Fruit fly (Drosophila melanogaster): ENCODE data around the gene CG33271.

CG33271 gene

DNA sequence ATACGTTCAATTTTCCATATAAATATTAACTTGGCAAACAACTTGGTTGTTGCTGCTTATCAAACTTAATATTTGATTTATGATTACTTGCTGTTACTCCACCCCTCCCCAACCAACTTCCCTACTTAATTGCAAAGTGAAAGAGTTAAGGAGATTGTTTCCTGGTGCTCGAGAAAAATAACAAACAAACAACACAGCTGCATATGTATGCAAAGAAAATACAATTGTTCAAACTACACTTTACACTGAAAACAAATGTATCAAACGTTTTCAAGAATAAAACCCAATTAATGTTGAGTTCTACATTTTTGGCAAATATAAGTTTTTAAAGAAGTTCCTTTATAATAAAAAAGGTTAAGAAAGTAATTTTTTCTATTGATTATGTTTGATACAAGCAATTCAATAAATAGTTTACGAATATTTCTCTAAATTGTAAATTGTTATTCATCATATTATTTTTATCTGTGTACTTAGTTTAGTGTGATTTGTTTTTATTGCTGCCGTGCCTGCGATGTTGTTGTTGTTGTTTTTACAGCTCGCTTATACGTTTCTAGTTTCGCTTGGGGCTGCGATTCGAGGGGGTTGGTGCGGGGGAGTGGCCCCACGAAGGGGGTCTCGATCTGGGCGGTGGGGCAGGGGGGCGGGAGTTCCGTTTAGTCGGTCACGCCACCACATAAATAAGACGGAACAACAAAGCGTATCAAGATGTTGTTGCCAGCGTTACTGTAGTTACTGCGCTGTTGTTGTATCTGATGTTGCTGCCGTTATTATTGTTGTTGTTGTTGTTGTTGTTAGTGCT is 21.4 kb downstream of the CG33271 start (continued):
- TF ChIP-seq CG31441 (GFP tag; IDR thresholded peaks at IDR 0.05) (peak; percentile 90), vfl (GFP tag; optimal IDR thresholded peaks at IDR 0.05) (no peak), onecut (GFP tag; IDR thresholded peaks at IDR 0.05) (peak; percentile 38; the same call in 1 of the 2 replicates), Rfx (GFP tag; IDR thresholded peaks at IDR 0.05) (peak; percentile 46; the same call in 1 of the 2 replicates), Fer2 (tag; optimal IDR thresholded peaks at IDR 0.05) (peak; percentile 50), tio (GFP tag; optimal IDR thresholded peaks at IDR 0.05) (peak; percentile 67), Aef1 (GFP tag; IDR thresholded peaks at IDR 0.05) (0 out of 3 replicates have a peak, but pooled peaks have one; percentile 36), CG3281 (GFP tag; optimal IDR thresholded peaks at IDR 0.05) (peak; percentile 69), eyg (GFP tag; optimal IDR thresholded peaks at IDR 0.05) (no peak), ato (GFP tag; IDR thresholded peaks at IDR 0.05; ENCODE audit: partially characterized antibody) (no peak), CG4404 (GFP tag; IDR thresholded peaks at IDR 0.05) (no peak), run (tag; optimal IDR thresholded peaks at IDR 0.05) (peak; percentile 46), CG7271 (tag; optimal IDR thresholded peaks at IDR 0.05) (no peak), CG1792 (GFP tag; optimal IDR thresholded peaks at IDR 0.05) (peak; percentile 35), B-H2 (GFP tag; optimal IDR thresholded peaks at IDR 0.05) (peak; percentile 27), tup (GFP tag; optimal IDR thresholded peaks at IDR 0.05) (no peak), D (optimal IDR thresholded peaks at IDR 0.05) (no peak), D (GFP tag; optimal IDR thresholded peaks at IDR 0.05) (peak; percentile 71), bcd (GFP tag; optimal IDR thresholded peaks at IDR 0.05) (peak; percentile 58), Bgb (GFP tag; IDR thresholded peaks at IDR 0.05; ENCODE audit: partially characterized antibody) (peak; percentile 51; the same call in 1 of the 2 replicates), CG14667 (GFP tag; IDR thresholded peaks at IDR 0.05) (peak; percentile 55; the same call in 1 of the 2 replicates), CG12744 (GFP tag; optimal IDR thresholded peaks at IDR 0.05) (peak; percentile 20), so (GFP tag; IDR thresholded peaks at IDR 0.05) (peak; percentile 51; the same call in 1 of the 3 replicates), CG15514 (GFP tag; optimal IDR thresholded peaks at IDR 0.05) (peak; percentile 9), Camta (GFP tag; optimal IDR thresholded peaks at IDR 0.05) (peak; percentile 70), CG33213 (GFP tag; optimal IDR thresholded peaks at IDR 0.05) (peak; percentile 41), cas (GFP tag; IDR thresholded peaks at IDR 0.05) (no peak), CG3995 (GFP tag; optimal IDR thresholded peaks at IDR 0.05) (no peak), jing (GFP tag; optimal IDR thresholded peaks at IDR 0.05) (no peak), CG8388 (GFP tag; optimal IDR thresholded peaks at IDR 0.05) (peak; percentile 76), lola (GFP tag; optimal IDR thresholded peaks at IDR 0.05) (peak in 1 of 3 experiments; percentile 85), sug (tag; optimal IDR thresholded peaks at IDR 0.05) (peak; percentile 76), CG31388 (GFP tag; optimal IDR thresholded peaks at IDR 0.05) (no peak), al (GFP tag; IDR thresholded peaks at IDR 0.05) (no peak), CG3726 (GFP tag; IDR thresholded peaks at IDR 0.05) (no peak; the same call in 2 of the 3 replicates), crol (GFP tag; IDR thresholded peaks at IDR 0.05) (peak; percentile 99), pan (optimal IDR thresholded peaks at IDR 0.05) (no peak), pan (GFP tag; optimal IDR thresholded peaks at IDR 0.05 in 1 of 2, IDR thresholded peaks at IDR 0.05 in 1 of 2) (peak in 1 of 2 experiments; percentile 58), CG17568 (GFP tag; optimal IDR thresholded peaks at IDR 0.05) (peak; percentile 49), HmgD (GFP tag; optimal IDR thresholded peaks at IDR 0.05) (no peak), CG11456 (GFP tag; IDR thresholded peaks at IDR 0.05) (no peak), CG12219 (GFP tag; optimal IDR thresholded peaks at IDR 0.05) (no peak), ttk (GFP tag; IDR thresholded peaks at IDR 0.05) (peak; percentile 46; the same call in 1 of the 2 replicates), Sry-δ (GFP tag; optimal IDR thresholded peaks at IDR 0.05) (peak; percentile 18), lab (GFP tag; optimal IDR thresholded peaks at IDR 0.05) (peak; percentile 72), gce (GFP tag; IDR thresholded peaks at IDR 0.05) (peak; percentile 26; the same call in 1 of the 3 replicates), ase (GFP tag; IDR thresholded peaks at IDR 0.05) (peak; percentile 57; the same call in 2 of the 3 replicates), az2 (GFP tag; optimal IDR thresholded peaks at IDR 0.05) (peak; percentile 53), CG18619 (GFP tag; optimal IDR thresholded peaks at IDR 0.05) (peak; percentile 62)

Data from whole organism, embryonic.